Worm (Caenorhabditis elegans) whole organism, early embryonic: ENCODE measurements around the gene Y73C8B.3.

Experiments
- B0310.2 ChIP-seq: sonication (generic microtip); optimal IDR thresholded peaks from 2 replicates; lab custom pipeline; 2016; ENCODE audit warnings: mild to moderate bottlenecking, missing genetic modification characterization, missing compliant biosample characterization
- F13C5.2 ChIP-seq: sonication (generic microtip); optimal IDR thresholded peaks from 2 replicates; lab custom pipeline; 2017; ENCODE audit warnings: mild to moderate bottlenecking, missing genetic modification characterization, inconsistent platforms, missing compliant biosample characterization
- aly-1 ChIP-seq: sonication (generic microtip); optimal IDR thresholded peaks from 2 replicates; lab custom pipeline; 2016; ENCODE audit warnings: missing genetic modification characterization, missing compliant biosample characterization
- ama-1 ChIP-seq: fragments of 150-350 bp; optimal IDR thresholded peaks from 2 replicates; lab custom pipeline; 2014
- ceh-13 ChIP-seq: fragments of 200-800 bp; sonication (Bioruptor generic); optimal IDR thresholded peaks from 2 replicates; lab custom pipeline; 2018; ENCODE audit warnings: mild to moderate bottlenecking, missing genetic modification characterization, missing compliant biosample characterization
- ceh-36 ChIP-seq: sonication (generic microtip); optimal IDR thresholded peaks from 2 replicates; lab custom pipeline; 2016; ENCODE audit warnings: missing genetic modification characterization, inconsistent platforms, missing compliant biosample characterization
- ets-7 ChIP-seq: sonication (generic microtip); optimal IDR thresholded peaks from 2 replicates; lab custom pipeline; 2016; ENCODE audit warnings: missing genotype, missing genetic modification characterization, missing compliant biosample characterization
- flt-1 ChIP-seq: fragments of 200-800 bp; sonication (Bioruptor generic); IDR thresholded peaks from 2 replicates; pipeline ENCODE4 v1.3.6; 2022; ENCODE audit warnings: missing genetic modification characterization, missing compliant biosample characterization
- hmbx-1 ChIP-seq: sonication (generic microtip); optimal IDR thresholded peaks from 2 replicates; lab custom pipeline; 2016; ENCODE audit warnings: mild to moderate bottlenecking, missing genetic modification characterization, missing compliant biosample characterization
- hmg-4 ChIP-seq: fragments of 200-800 bp; sonication (Bioruptor generic); optimal IDR thresholded peaks from 2 replicates; lab custom pipeline; 2018; ENCODE audit warnings: mild to moderate bottlenecking, missing genetic modification characterization, missing compliant biosample characterization
- hnd-1 ChIP-seq: sonication (generic microtip); optimal IDR thresholded peaks from 2 replicates; lab custom pipeline; 2016; ENCODE audit warnings: missing genetic modification characterization, missing compliant biosample characterization
- pes-1 ChIP-seq: fragments of 200-800 bp; sonication (Bioruptor generic); IDR thresholded peaks from 2 replicates; pipeline ENCODE4 v1.3.6; 2022; ENCODE audit warnings: missing genetic modification reagents, missing genetic modification characterization, missing compliant biosample characterization
- scrt-1 ChIP-seq: fragments of 200-800 bp; sonication (Bioruptor generic); IDR thresholded peaks from 2 replicates; pipeline ENCODE4 v1.3.6; 2022; ENCODE audit warnings: missing genetic modification characterization, missing compliant biosample characterization
- sea-1 ChIP-seq: fragments of 200-800 bp; sonication (Bioruptor generic); conservative IDR thresholded peaks from 2 replicates; pipeline ENCODE4 v1.3.6; 2022; ENCODE audit warnings: missing genetic modification characterization, missing compliant biosample characterization
- tbx-11 ChIP-seq: fragments of 200-800 bp; sonication (Bioruptor generic); IDR thresholded peaks from 2 replicates; pipeline ENCODE4 v1.3.6; 2022; ENCODE audit warnings: missing genetic modification characterization, missing compliant biosample characterization
- tbx-37 ChIP-seq: fragments of 200-800 bp; sonication (Bioruptor generic); conservative IDR thresholded peaks from 2 replicates; pipeline ENCODE4 v1.3.6; 2022; ENCODE audit warnings: missing genetic modification reagents, missing genetic modification characterization, missing compliant biosample characterization
- tra-4 ChIP-seq: sonication (generic microtip); optimal IDR thresholded peaks from 2 replicates; lab custom pipeline; 2017; ENCODE audit warnings: missing genetic modification characterization, missing compliant biosample characterization

The Y73C8B.3 gene

ce11 chrV:3151862-3152261 is 41.2 kb downstream of the Y73C8B.3 start, which contains the start of gene srab-6:
srab-6 (minus strand) TSS chrV:3151962.
- TF ChIP-seq hnd-1 = no peak
- TF ChIP-seq ceh-13 (GFP tag; lab: Kevin White, UChicago) = no peak
- no peak for TF ChIP-seq ets-7
- no peak for TF ChIP-seq hmbx-1
- no peak for TF ChIP-seq tbx-37
- TF ChIP-seq tra-4 = no peak
- no peak for TF ChIP-seq flt-1 (GFP tag; lab: Robert Waterston, UW)
- no peak for TF ChIP-seq tbx-11 (GFP tag; lab: Robert Waterston, UW)
- no peak for TF ChIP-seq B0310.2 (tag; lab: Kevin White, UChicago)
- TF ChIP-seq pes-1 (GFP tag; lab: Robert Waterston, UW) = no peak
- TF ChIP-seq hmg-4 (GFP tag; lab: Kevin White, UChicago) = no peak
- no peak for TF ChIP-seq sea-1 (GFP tag; lab: Robert Waterston, UW)
- TF ChIP-seq ama-1 (lab: Kevin White, UChicago) = no peak
- TF ChIP-seq scrt-1 (GFP tag; lab: Robert Waterston, UW) = no peak
- TF ChIP-seq F13C5.2 (tag; lab: Kevin White, UChicago) = no peak
- no peak for TF ChIP-seq aly-1 (tag; lab: Kevin White, UChicago)
- no peak for TF ChIP-seq ceh-36 (tag; lab: Kevin White, UChicago)

DNA sequence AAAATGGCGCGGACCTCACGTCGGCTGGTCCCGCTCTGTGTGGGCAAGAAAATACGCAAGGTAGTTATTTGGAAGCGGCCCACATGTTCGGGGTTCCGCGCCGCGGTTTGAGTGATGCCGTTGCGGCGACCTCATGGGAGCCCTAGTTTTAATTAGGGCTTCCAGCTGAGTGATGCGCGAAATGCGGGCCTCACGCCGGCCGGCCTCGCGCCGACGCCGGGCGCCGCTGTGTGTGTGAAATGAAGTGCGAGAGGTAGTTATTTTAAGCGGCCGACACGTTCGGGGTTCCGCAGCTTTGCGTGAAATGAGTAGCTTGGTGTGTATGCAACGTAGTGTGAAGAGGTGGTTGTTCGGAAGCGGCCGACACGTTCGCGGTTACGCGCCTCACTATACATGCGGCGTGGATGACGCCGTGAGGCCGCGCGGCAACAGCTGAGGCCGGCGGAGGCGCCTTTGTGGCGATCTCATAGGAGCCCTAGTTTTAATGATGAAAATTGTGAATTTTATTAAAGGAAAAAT is 43.1 kb downstream of the Y73C8B.3 start:
- TF ChIP-seq hmbx-1 = no peak
- no peak for TF ChIP-seq tra-4
- TF ChIP-seq sea-1 (GFP tag; lab: Robert Waterston, UW) = no peak
- TF ChIP-seq ceh-36 (tag; lab: Kevin White, UChicago) = no peak
- no peak for TF ChIP-seq hnd-1
- TF ChIP-seq scrt-1 (GFP tag; lab: Robert Waterston, UW) = no peak
- no peak for TF ChIP-seq aly-1 (tag; lab: Kevin White, UChicago)
- TF ChIP-seq ets-7 = no peak
- TF ChIP-seq F13C5.2 (tag; lab: Kevin White, UChicago) = no peak
- no peak for TF ChIP-seq tbx-37
- TF ChIP-seq pes-1 (GFP tag; lab: Robert Waterston, UW) = no peak
- TF ChIP-seq flt-1 (GFP tag; lab: Robert Waterston, UW) = no peak

DNA sequence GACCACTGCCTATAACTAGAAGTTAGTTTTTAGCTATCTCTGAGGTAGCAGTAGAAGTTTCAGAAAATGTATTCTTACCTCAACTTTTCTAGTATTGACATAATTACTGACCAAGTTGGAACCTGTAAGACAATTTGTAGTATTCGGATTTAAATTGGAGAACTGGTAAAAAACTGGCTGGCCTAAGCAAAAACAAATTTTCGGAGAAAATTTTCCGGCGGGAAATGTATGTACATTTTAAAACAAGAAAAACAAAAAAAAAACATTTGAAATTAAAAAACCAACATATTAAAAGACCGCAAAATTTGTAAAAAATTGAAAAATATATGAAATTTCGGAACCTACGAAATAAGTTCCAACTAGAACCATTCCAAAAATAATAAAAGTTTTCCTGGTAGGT is 46.1 kb downstream of the Y73C8B.3 start, which contains the start of gene srab-11:
Gene srab-11, minus strand, starts transcription at position 101 of the 400 bp plus-strand sequence.
- no peak for TF ChIP-seq tbx-11 (GFP tag; lab: Robert Waterston, UW)
- no peak for TF ChIP-seq hmbx-1
- TF ChIP-seq hmg-4 (GFP tag; lab: Kevin White, UChicago) = no peak

- no peak for TF ChIP-seq hmg-4 (GFP tag; lab: Kevin White, UChicago)
- TF ChIP-seq scrt-1 (GFP tag; lab: Robert Waterston, UW) = no peak
- TF ChIP-seq tbx-11 (GFP tag; lab: Robert Waterston, UW) = no peak
- no peak for TF ChIP-seq aly-1 (tag; lab: Kevin White, UChicago)
- no peak for TF ChIP-seq ceh-13 (GFP tag; lab: Kevin White, UChicago)
These were observed 47.8 kb downstream of the Y73C8B.3 start for ce11 chrV:3145241-3145640.

DNA sequence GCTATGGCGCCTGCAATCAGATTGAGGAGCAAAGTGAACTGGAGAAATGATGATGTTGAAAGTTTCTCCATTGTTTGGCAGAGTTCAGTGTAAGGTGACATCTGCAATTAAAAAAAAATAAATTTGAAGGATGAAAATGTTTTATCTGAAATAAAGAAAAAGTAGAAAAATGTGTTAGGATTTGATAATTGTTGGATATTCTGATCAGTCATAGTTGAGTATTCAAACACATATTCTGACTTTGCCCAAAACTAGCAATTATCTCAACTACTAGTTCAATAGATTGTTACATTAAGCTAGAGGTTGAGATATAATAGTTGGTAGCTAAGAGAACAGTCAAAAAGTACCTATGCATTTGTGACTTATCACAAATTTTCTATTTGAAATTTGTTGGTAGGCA is 48.5 kb downstream of the Y73C8B.3 start, which contains the start of gene srab-10:
Gene srab-10, minus strand, starts transcription at position 101 of the 400 bp plus-strand sequence.
- TF ChIP-seq tbx-11 (GFP tag; lab: Robert Waterston, UW) (no peak), hnd-1 (no peak), ceh-13 (GFP tag; lab: Kevin White, UChicago) (no peak), ets-7 (no peak), ama-1 (lab: Kevin White, UChicago) (no peak), hmg-4 (GFP tag; lab: Kevin White, UChicago) (no peak), tbx-37 (no peak), pes-1 (GFP tag; lab: Robert Waterston, UW) (no peak), aly-1 (tag; lab: Kevin White, UChicago) (no peak), B0310.2 (tag; lab: Kevin White, UChicago) (no peak), F13C5.2 (tag; lab: Kevin White, UChicago) (no peak), sea-1 (GFP tag; lab: Robert Waterston, UW) (no peak), scrt-1 (GFP tag; lab: Robert Waterston, UW) (no peak), flt-1 (GFP tag; lab: Robert Waterston, UW) (no peak)
